Fruit fly (Drosophila melanogaster): ENCODE data around the gene CG6462.
A peak's percentile ranks its signal among the peaks of the same experiment; 100 is the strongest.

The CG6462 gene

DNA sequence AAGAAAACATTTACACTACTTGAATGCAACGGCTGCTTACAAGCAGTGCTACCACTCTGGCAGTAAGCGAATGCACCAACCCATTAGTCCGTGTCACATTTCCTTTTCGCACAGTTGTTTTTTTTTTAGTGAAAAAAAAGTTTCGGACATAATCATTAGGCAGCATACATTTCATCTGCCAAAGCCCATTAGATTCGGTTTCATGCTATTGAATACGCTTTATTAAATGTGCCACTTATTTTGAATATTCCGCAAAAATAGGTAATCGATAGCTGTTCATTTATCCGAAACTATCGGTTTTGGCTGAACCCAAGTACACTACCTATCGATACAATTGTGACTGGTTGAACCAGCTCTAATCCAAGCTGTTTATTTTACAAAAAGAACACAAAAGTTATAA, 17.9 kb downstream of the CG6462 start, which contains the start of gene tant (continued):
- TF ChIP-seq dpn (GFP tag; optimal IDR thresholded peaks at IDR 0.05) (peak in 1 of 2 experiments; percentile 17), disco-r (GFP tag; optimal IDR thresholded peaks at IDR 0.05) (no peak), CG12942 (GFP tag; optimal IDR thresholded peaks at IDR 0.05) (no peak), fd64A (GFP tag; optimal IDR thresholded peaks at IDR 0.05) (no peak), tin (GFP tag; optimal IDR thresholded peaks at IDR 0.05) (no peak), seq (GFP tag; IDR thresholded peaks at IDR 0.05) (no peak), ewg (GFP tag; optimal IDR thresholded peaks at IDR 0.05) (peak; percentile 7), pfk (GFP tag; optimal IDR thresholded peaks at IDR 0.05) (no peak), row (GFP tag; IDR thresholded peaks at IDR 0.05) (peak; percentile 26; the same call in 1 of the 3 replicates), da (GFP tag; optimal IDR thresholded peaks at IDR 0.05) (no peak), CG16813 (GFP tag; IDR thresholded peaks at IDR 0.05; ENCODE audit: partially characterized antibody) (peak; percentile 95), CG3407 (GFP tag; optimal IDR thresholded peaks at IDR 0.05) (no peak), CG31441 (GFP tag; IDR thresholded peaks at IDR 0.05) (no peak), CG5180 (GFP tag; optimal IDR thresholded peaks at IDR 0.05) (no peak), CG6175 (GFP tag; IDR thresholded peaks at IDR 0.05) (no peak), lov (optimal IDR thresholded peaks at IDR 0.05) (no peak), lov (GFP tag; IDR thresholded peaks at IDR 0.05) (no peak), CG33213 (GFP tag; optimal IDR thresholded peaks at IDR 0.05) (peak; percentile 64), gfzf (GFP tag; optimal IDR thresholded peaks at IDR 0.05) (peak; percentile 57), Atf3 (GFP tag; optimal IDR thresholded peaks at IDR 0.05) (no peak), klu (GFP tag; IDR thresholded peaks at IDR 0.05) (no peak), CG17359 (tag; optimal IDR thresholded peaks at IDR 0.05) (no peak), CG34224 (GFP tag; IDR thresholded peaks at IDR 0.05; ENCODE audit: partially characterized antibody) (peak; percentile 81), bsh (GFP tag; optimal IDR thresholded peaks at IDR 0.05) (no peak), CG15514 (GFP tag; optimal IDR thresholded peaks at IDR 0.05) (peak; percentile 91), Oli (tag; optimal IDR thresholded peaks at IDR 0.05) (no peak), CG17361 (GFP tag; IDR thresholded peaks at IDR 0.05) (peak; percentile 57; the same call in 2 of the 3 replicates), sd (tag; optimal IDR thresholded peaks at IDR 0.05) (no peak), CG1602 (GFP tag; optimal IDR thresholded peaks at IDR 0.05) (no peak), CG4707 (GFP tag; optimal IDR thresholded peaks at IDR 0.05) (no peak), BtbVII (GFP tag; optimal IDR thresholded peaks at IDR 0.05) (no peak), az2 (GFP tag; optimal IDR thresholded peaks at IDR 0.05) (no peak), CG15601 (tag; optimal IDR thresholded peaks at IDR 0.05) (peak; percentile 17), phol (tag; optimal IDR thresholded peaks at IDR 0.05) (peak; percentile 44), CG11093 (GFP tag; IDR thresholded peaks at IDR 0.05) (no peak), CG1647 (GFP tag; optimal IDR thresholded peaks at IDR 0.05) (no peak), tup (GFP tag; optimal IDR thresholded peaks at IDR 0.05) (no peak), vfl (GFP tag; optimal IDR thresholded peaks at IDR 0.05) (no peak), Neu2 (GFP tag; optimal IDR thresholded peaks at IDR 0.05; ENCODE audit: borderline replicate concordance) (no peak), tll (GFP tag; optimal IDR thresholded peaks at IDR 0.05) (peak; percentile 7 to 33), Dref (GFP tag; IDR thresholded peaks at IDR 0.05) (peak; percentile 84), CG11247 (GFP tag; IDR thresholded peaks at IDR 0.05) (no peak), sug (tag; optimal IDR thresholded peaks at IDR 0.05) (peak; percentile 45), gsb-n (tag; optimal IDR thresholded peaks at IDR 0.05) (no peak), pum (GFP tag; optimal IDR thresholded peaks at IDR 0.05) (no peak), sr (GFP tag; IDR thresholded peaks at IDR 0.05) (no peak), CG8089 (GFP tag; optimal IDR thresholded peaks at IDR 0.05) (no peak), ATbp (GFP tag; optimal IDR thresholded peaks at IDR 0.05) (no peak), CG7786 (GFP tag; optimal IDR thresholded peaks at IDR 0.05) (no peak), pzg (GFP tag; optimal IDR thresholded peaks at IDR 0.05) (peak; percentile 76), Hmx (GFP tag; optimal IDR thresholded peaks at IDR 0.05) (no peak)
